Fruit fly (Drosophila melanogaster): ENCODE results near the gene Pdp1.

Gene Pdp1

DNA sequence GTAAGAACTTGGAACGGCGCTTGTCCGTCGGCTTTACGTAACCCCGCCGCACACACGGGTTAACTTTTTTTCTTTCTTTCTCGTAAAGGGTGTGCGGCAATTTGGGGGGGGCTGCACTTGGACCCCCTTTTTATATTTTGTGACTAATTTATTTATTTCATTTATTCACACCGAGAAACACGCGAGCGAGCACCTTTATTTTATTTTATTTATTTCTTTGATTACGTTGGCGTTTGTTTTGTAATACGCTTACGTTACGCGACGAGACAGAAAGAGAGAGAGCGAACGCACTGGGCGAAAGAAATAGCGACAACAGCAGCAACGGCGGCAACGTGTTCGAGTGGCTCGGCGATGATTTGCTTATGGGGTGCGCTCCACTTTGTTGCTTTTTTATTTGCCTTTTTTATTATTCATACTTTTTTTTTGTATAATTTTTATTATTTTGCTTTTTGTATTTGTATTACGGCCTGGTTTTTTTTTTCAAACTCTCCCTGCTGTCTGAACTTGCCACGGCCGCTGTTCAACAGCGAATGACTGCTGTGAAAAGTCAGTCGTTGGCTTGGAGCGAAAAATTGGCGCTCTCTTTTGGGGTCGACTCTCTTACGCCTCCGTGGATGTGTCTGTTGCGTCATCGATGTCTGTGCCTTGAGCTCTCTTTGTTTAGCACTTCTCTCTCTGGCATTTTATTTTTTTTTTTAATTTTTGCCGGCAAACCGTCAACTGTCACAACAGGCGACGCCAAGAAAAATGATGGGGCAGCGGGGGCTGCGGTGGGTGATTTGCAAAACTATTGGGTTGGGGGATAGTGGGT is 57.7 kb downstream of the Pdp1 start, which contains the start of gene CG32369 (continued):
- TF ChIP-seq bcd (GFP tag; optimal IDR thresholded peaks at IDR 0.05): no peak
- TF ChIP-seq pzg (GFP tag; optimal IDR thresholded peaks at IDR 0.05): no peak
- peak; percentile 9 for TF ChIP-seq Blimp-1 (GFP tag; optimal IDR thresholded peaks at IDR 0.05)
- TF ChIP-seq CG9817 (tag; optimal IDR thresholded peaks at IDR 0.05): no peak
- TF ChIP-seq Elba2 (GFP tag; optimal IDR thresholded peaks at IDR 0.05): no peak
- no peak for TF ChIP-seq CG16815 (GFP tag; optimal IDR thresholded peaks at IDR 0.05)
- no peak for TF ChIP-seq CG13624 (GFP tag; optimal IDR thresholded peaks at IDR 0.05)
- TF ChIP-seq Ada2b (GFP tag; IDR thresholded peaks at IDR 0.05): no peak
- 0 out of 2 replicates have a peak, but pooled peaks have one; percentile 15 for TF ChIP-seq CG32772 (GFP tag; IDR thresholded peaks at IDR 0.05)
- peak; percentile 90 for TF ChIP-seq sens (GFP tag)
- TF ChIP-seq CG7556 (GFP tag; optimal IDR thresholded peaks at IDR 0.05): no peak
- TF ChIP-seq CG14965 (GFP tag; optimal IDR thresholded peaks at IDR 0.05; ENCODE audit: borderline replicate concordance): no peak
- TF ChIP-seq Side (GFP tag; optimal IDR thresholded peaks at IDR 0.05): no peak
- TF ChIP-seq Fer1 (GFP tag; optimal IDR thresholded peaks at IDR 0.05): peak; percentile 66
- no peak for TF ChIP-seq Usf (GFP tag; optimal IDR thresholded peaks at IDR 0.05)
- no peak for TF ChIP-seq nerfin-2 (GFP tag; IDR thresholded peaks at IDR 0.05; ENCODE audit: partially characterized antibody)
- TF ChIP-seq Aef1 (GFP tag; IDR thresholded peaks at IDR 0.05): no peak
- no peak for TF ChIP-seq CG4328 (GFP tag; optimal IDR thresholded peaks at IDR 0.05)
- TF ChIP-seq stwl (tag; optimal IDR thresholded peaks at IDR 0.05): no peak
- no peak for TF ChIP-seq CG8924 (tag; optimal IDR thresholded peaks at IDR 0.05)
- TF ChIP-seq Hr39 (optimal IDR thresholded peaks at IDR 0.05): no peak
- TF ChIP-seq ewg (GFP tag; optimal IDR thresholded peaks at IDR 0.05): no peak
- no peak for TF ChIP-seq CG7786 (GFP tag; optimal IDR thresholded peaks at IDR 0.05)
- TF ChIP-seq Hmx (GFP tag; optimal IDR thresholded peaks at IDR 0.05): no peak
- no peak for TF ChIP-seq lmd (GFP tag; IDR thresholded peaks at IDR 0.05)
- TF ChIP-seq inv (GFP tag; IDR thresholded peaks at IDR 0.05; ENCODE audit: partially characterized antibody): no peak
- TF ChIP-seq Stat92E (GFP tag; optimal IDR thresholded peaks at IDR 0.05): no peak
- TF ChIP-seq Sry-δ (GFP tag; optimal IDR thresholded peaks at IDR 0.05): no peak
- peak; percentile 69 for TF ChIP-seq ftz-f1 (GFP tag; optimal IDR thresholded peaks at IDR 0.05)
- no peak for TF ChIP-seq fu2 (GFP tag; optimal IDR thresholded peaks at IDR 0.05)
- no peak for TF ChIP-seq Ssrp (tag; optimal IDR thresholded peaks at IDR 0.05)
- no peak for TF ChIP-seq CG3838 (GFP tag; optimal IDR thresholded peaks at IDR 0.05)
- TF ChIP-seq CG2712 (tag; optimal IDR thresholded peaks at IDR 0.05): no peak
- no peak for TF ChIP-seq prd (optimal IDR thresholded peaks at IDR 0.05)
- TF ChIP-seq prd (GFP tag; IDR thresholded peaks at IDR 0.05): no peak
- TF ChIP-seq Scr (GFP tag; IDR thresholded peaks at IDR 0.05; ENCODE audit: partially characterized antibody): peak; percentile 42
- TF ChIP-seq Dek (tag; optimal IDR thresholded peaks at IDR 0.05): peak; percentile 15
- TF ChIP-seq MTF-1 (GFP tag; optimal IDR thresholded peaks at IDR 0.05; ENCODE audit: borderline replicate concordance): no peak
- TF ChIP-seq ara (GFP tag; IDR thresholded peaks at IDR 0.05): no peak
- no peak for TF ChIP-seq Ets97D (GFP tag; optimal IDR thresholded peaks at IDR 0.05)
- peak; percentile 87 for TF ChIP-seq Med (GFP tag)
- no peak for TF ChIP-seq CG12659 (GFP tag; optimal IDR thresholded peaks at IDR 0.05)
- TF ChIP-seq D19A (tag; optimal IDR thresholded peaks at IDR 0.05): no peak
- TF ChIP-seq CG17359 (tag; optimal IDR thresholded peaks at IDR 0.05): peak; percentile 10
- TF ChIP-seq CG31365 (tag; optimal IDR thresholded peaks at IDR 0.05): no peak
- TF ChIP-seq wek (GFP tag; optimal IDR thresholded peaks at IDR 0.05): no peak
- no peak for TF ChIP-seq Spps (tag; optimal IDR thresholded peaks at IDR 0.05)
- no peak for TF ChIP-seq sens-2 (GFP tag; IDR thresholded peaks at IDR 0.05)
- TF ChIP-seq repo (GFP tag; optimal IDR thresholded peaks at IDR 0.05): no peak
- peak; percentile 38; the same call in 1 of the 2 replicates for TF ChIP-seq CG17328 (GFP tag; IDR thresholded peaks at IDR 0.05)
